Worm (Caenorhabditis elegans) whole organism, young adult: ENCODE data around the gene Y79H2A.3.

Source experiments
- ZK185.1 ChIP-seq: sonication (generic microtip); optimal IDR thresholded peaks from 2 replicates; lab custom pipeline; 2016; ENCODE audit warnings: mild to moderate bottlenecking, missing genetic modification characterization, missing compliant biosample characterization; ENCODE audit not compliant: poor library complexity, severe bottlenecking
- ceh-27 ChIP-seq: fragments of 200-800 bp; sonication (Bioruptor generic); optimal IDR thresholded peaks from 2 replicates; lab custom pipeline; 2018; ENCODE audit warnings: mild to moderate bottlenecking, missing genetic modification characterization, moderate library complexity, missing compliant biosample characterization
- ceh-79 ChIP-seq: sonication (generic microtip); optimal IDR thresholded peaks from 2 replicates; lab custom pipeline; 2017; ENCODE audit warnings: mild to moderate bottlenecking, missing genetic modification characterization, missing compliant biosample characterization
- egrh-3 ChIP-seq: fragments of 200-800 bp; sonication (Bioruptor generic); IDR thresholded peaks from 2 replicates; pipeline ENCODE4 v1.3.6; 2022; ENCODE audit warnings: missing genetic modification reagents, missing genetic modification characterization, missing compliant biosample characterization
- lin-35 ChIP-seq, 3 experiments: fragments of 150-350 bp in 2 of 3; sonication (generic microtip) in 1 of 3; optimal IDR thresholded peaks; 2 replicates each; lab custom pipeline; 2014 to 2018; ENCODE audit warnings: missing biosample characterization in 3 of 3, missing genetic modification characterization in 3 of 3, missing genetic modification reagents in 3 of 3
- sea-2 ChIP-seq: fragments of 200-800 bp; sonication (Bioruptor generic); IDR thresholded peaks from 2 replicates; pipeline ENCODE4 v1.3.6; 2022; ENCODE audit warnings: missing genetic modification characterization, missing compliant biosample characterization
- snpc-4 ChIP-seq, 5 experiments: fragments of 150-350 bp in 1 of 5; sonication (generic microtip) in 4 of 5; optimal IDR thresholded peaks; 2 replicates each; lab custom pipeline; 2014 to 2018; ENCODE audit warnings: missing genetic modification characterization in 5 of 5, missing biosample characterization in 3 of 5, antibody characterized with exemption in 2 of 5, mild to moderate bottlenecking in 2 of 5, missing compliant biosample characterization in 2 of 5, missing genotype in 2 of 5, moderate library complexity in 2 of 5, missing genetic modification reagents in 1 of 5
- sptf-2 ChIP-seq: fragments of 200-800 bp; sonication (Bioruptor generic); optimal IDR thresholded peaks from 2 replicates; lab custom pipeline; 2018; ENCODE audit warnings: mild to moderate bottlenecking, missing genetic modification characterization, missing compliant biosample characterization
- xnd-1 ChIP-seq: sonication (generic microtip); optimal IDR thresholded peaks from 2 replicates; lab custom pipeline; 2016; ENCODE audit warnings: missing genotype, missing genetic modification reagents, missing genetic modification characterization, missing compliant biosample characterization
- zfh-2 ChIP-seq: fragments of 200-800 bp; sonication (Bioruptor generic); conservative IDR thresholded peaks from 2 replicates; pipeline ENCODE4 v1.3.6; 2022; ENCODE audit warnings: missing genetic modification reagents, missing genetic modification characterization, missing compliant biosample characterization
- ztf-22 ChIP-seq: fragments of 200-800 bp; sonication (Bioruptor generic); optimal IDR thresholded peaks from 2 replicates; lab custom pipeline; 2018; ENCODE audit warnings: mild to moderate bottlenecking, missing genetic modification characterization, moderate library complexity, missing compliant biosample characterization

DNA sequence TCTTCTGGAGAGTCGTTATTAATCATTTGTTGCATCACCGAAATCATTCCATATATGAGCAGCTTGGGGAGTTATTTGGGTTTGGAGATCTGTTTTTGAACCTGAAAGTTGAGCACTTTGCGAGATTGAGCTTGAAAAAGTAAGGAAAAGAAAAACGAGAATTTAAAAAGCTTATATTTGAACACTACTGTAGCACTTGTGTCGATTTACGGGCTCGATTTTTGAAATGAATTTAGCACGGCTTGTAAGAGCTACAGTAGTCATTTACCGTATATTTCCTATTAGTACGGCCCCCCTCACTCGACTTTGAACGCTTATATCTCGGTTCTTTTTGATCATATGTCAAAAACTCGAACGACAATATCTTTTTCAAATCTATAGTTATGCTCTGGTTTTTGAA lies 32.1 kb upstream of the Y79H2A.3 start, which contains the start of gene nob-1:
- TF ChIP-seq ZK185.1 (tag; lab: Kevin White, UChicago) (no peak), ceh-27 (GFP tag; lab: Kevin White, UChicago) (no peak), egrh-3 (GFP tag; lab: Robert Waterston, UW) (no peak), ztf-22 (GFP tag; lab: Kevin White, UChicago) (no peak), snpc-4 (GFP tag; optimal IDR thresholded peaks at IDR 0.05; lab: Kevin White, UChicago) (no peak), snpc-4 (tag; optimal IDR thresholded peaks at IDR 0.05; lab: Kevin White, UChicago) (no peak), sptf-2 (GFP tag; lab: Kevin White, UChicago) (no peak), zfh-2 (no peak), lin-35 (GFP tag; optimal IDR thresholded peaks at IDR 0.05; lab: Kevin White, UChicago) (no peak), sea-2 (GFP tag; lab: Robert Waterston, UW) (no peak), xnd-1 (tag; lab: Kevin White, UChicago) (no peak), ceh-79 (no peak)
